Fruit fly (Drosophila melanogaster) whole organism, larva: ENCODE data around the gene Skp2.

Experiments
- noc ChIP-seq: fragments of 200-800 bp; sonication (Bioruptor generic); optimal IDR thresholded peaks from 3 replicates; lab custom pipeline; 2019; ENCODE audit warnings: missing biosample characterization, mild to moderate bottlenecking, missing genetic modification characterization, moderate library complexity

Gene Skp2

dm6 chr3R:4318999-4319398 lies 18.5 kb downstream of the Skp2 start, which contains the start of gene Syt14:
Gene Syt14, minus strand, starts transcription at chr3R:4319069.
- no peak for TF ChIP-seq noc

dm6 chr3R:4318589-4318988 lies 18.9 kb downstream of the Skp2 start:
- TF ChIP-seq noc, result no peak

dm6 chr3R:4311067-4311723 lies 26.3 kb downstream of the Skp2 start, which contains the start of gene Suv3:
Gene Suv3, plus strand, starts transcription at chr3R:4311555.
- TF ChIP-seq noc, result peak; percentile 49

dm6 chr3R:4310683-4311066 lies 26.8 kb downstream of the Skp2 start, which contains the start of gene Vps24:
Gene Vps24, minus strand, starts transcription at chr3R:4310947.
- no peak for TF ChIP-seq noc

- TF ChIP-seq noc, result no peak
Measured at dm6 chr3R:4308708-4309107, 28.8 kb downstream of the Skp2 start.

- peak; percentile 47 for TF ChIP-seq noc
Measured at dm6 chr3R:4307664-4308416, 29.6 kb downstream of the Skp2 start, which contains the start of gene MP1. Gene MP1, plus strand, starts transcription at chr3R:4307908.

- no peak for TF ChIP-seq noc
Measured at dm6 chr3R:4301485-4301884, 36.0 kb downstream of the Skp2 start.

dm6 chr3R:4294689-4295088 lies 42.8 kb downstream of the Skp2 start, which contains the start of gene Nepl11:
Gene Nepl11, minus strand, starts transcription at chr3R:4294840.
- TF ChIP-seq noc, result peak; percentile 60

dm6 chr3R:4292185-4292584 lies 45.3 kb downstream of the Skp2 start:
- TF ChIP-seq noc, result no peak

dm6 chr3R:4291289-4291688 lies 46.2 kb downstream of the Skp2 start:
- peak; percentile 18 for TF ChIP-seq noc
